Worm (Caenorhabditis elegans) whole organism, L4/young adult: Measurements from ENCODE around the gene suex-2.
A peak's percentile ranks its signal among the peaks of the same experiment; 100 is the strongest.

Experiments
- W03F9.2 ChIP-seq: fragments of 150-350 bp; optimal IDR thresholded peaks from 2 replicates; lab custom pipeline; 2014; ENCODE audit warnings: missing biosample characterization, missing genetic modification characterization
- dao-5 ChIP-seq: sonication (generic microtip); optimal IDR thresholded peaks from 2 replicates; lab custom pipeline; 2016; ENCODE audit warnings: missing genotype, missing genetic modification characterization, moderate library complexity, missing compliant biosample characterization
- him-1 ChIP-seq: sonication (generic microtip); optimal IDR thresholded peaks from 2 replicates; lab custom pipeline; 2016; ENCODE audit warnings: missing genotype, missing genetic modification reagents, missing genetic modification characterization, missing compliant biosample characterization

The suex-2 gene

ce11 chrIV:8967990-8968389 lies at the start of gene suex-2:
Gene suex-2 (plus strand): TSS chrIV:8968290.
- TF ChIP-seq dao-5 (tag; lab: Kevin White, UChicago) (no peak), W03F9.2 (no peak), him-1 (no peak)

- no peak for TF ChIP-seq him-1
- TF ChIP-seq W03F9.2: no peak
- TF ChIP-seq dao-5 (tag; lab: Kevin White, UChicago): no peak
Measured at ce11 chrIV:8918790-8919189, 49.3 kb upstream of the suex-2 start, which contains the start of gene rap-1. Gene rap-1 (minus strand): TSS chrIV:8918890.

- TF ChIP-seq him-1: no peak
Measured at ce11 chrIV:8920284-8920806, 47.7 kb upstream of the suex-2 start.

ce11 chrIV:8921166-8921565 lies 46.9 kb upstream of the suex-2 start:
- TF ChIP-seq dao-5 (tag; lab: Kevin White, UChicago): no peak
- TF ChIP-seq him-1: no peak
- TF ChIP-seq W03F9.2: no peak

ce11 chrIV:8921956-8922355 lies 46.1 kb upstream of the suex-2 start, which contains the start of gene D1046.16:
Gene D1046.16 (plus strand): TSS chrIV:8922150.
- TF ChIP-seq him-1 (no peak), W03F9.2 (peak; percentile 4)

ce11 chrIV:8923381-8923780 lies 44.7 kb upstream of the suex-2 start:
- TF ChIP-seq dao-5 (tag; lab: Kevin White, UChicago) (no peak), him-1 (no peak), W03F9.2 (peak; percentile 60)

ce11 chrIV:8924126-8924525 lies 44.0 kb upstream of the suex-2 start:
- TF ChIP-seq him-1 (no peak), W03F9.2 (no peak), dao-5 (tag; lab: Kevin White, UChicago) (no peak)

ce11 chrIV:8925990-8926389 lies 42.1 kb upstream of the suex-2 start, which contains the start of the genes D1046.2 and cfim-2:
Gene D1046.2 (minus strand): TSS chrIV:8926067.
Gene cfim-2 (plus strand): TSS chrIV:8926324.
- TF ChIP-seq dao-5 (tag; lab: Kevin White, UChicago): no peak
- TF ChIP-seq him-1: no peak
- TF ChIP-seq W03F9.2: no peak

ce11 chrIV:8926511-8926910 lies 41.6 kb upstream of the suex-2 start:
- TF ChIP-seq dao-5 (tag; lab: Kevin White, UChicago) (no peak), him-1 (no peak), W03F9.2 (no peak)

- TF ChIP-seq W03F9.2: peak; percentile 42
- TF ChIP-seq dao-5 (tag; lab: Kevin White, UChicago): peak; percentile 94
- TF ChIP-seq him-1: peak; percentile 60
Measured at ce11 chrIV:8927093-8927492, 41.0 kb upstream of the suex-2 start.

- no peak for TF ChIP-seq W03F9.2
- TF ChIP-seq dao-5 (tag; lab: Kevin White, UChicago): no peak
- no peak for TF ChIP-seq him-1
Measured at ce11 chrIV:8929942-8930492, 38.1 kb upstream of the suex-2 start, which contains the start of the genes D1046.18 and slc-25A26. Gene D1046.18 (plus strand): TSS chrIV:8930242. Gene slc-25A26 (plus strand): TSS chrIV:8930442.

ce11 chrIV:8933575-8933974 lies 34.5 kb upstream of the suex-2 start, which contains the start of gene D1046.4:
Gene D1046.4 (plus strand): TSS chrIV:8933875.
- no peak for TF ChIP-seq dao-5 (tag; lab: Kevin White, UChicago)
- no peak for TF ChIP-seq W03F9.2
- TF ChIP-seq him-1: no peak

ce11 chrIV:8943430-8943829 lies 24.7 kb upstream of the suex-2 start:
- no peak for TF ChIP-seq dao-5 (tag; lab: Kevin White, UChicago)
- TF ChIP-seq W03F9.2: no peak
- TF ChIP-seq him-1: no peak

- TF ChIP-seq him-1: no peak
- TF ChIP-seq W03F9.2: no peak
Measured at ce11 chrIV:8947146-8947545, 20.9 kb upstream of the suex-2 start.

- TF ChIP-seq dao-5 (tag; lab: Kevin White, UChicago) (no peak), W03F9.2 (peak; percentile 37)
Measured at ce11 chrIV:8949078-8950039, 18.7 kb upstream of the suex-2 start.
